Fruit fly (Drosophila melanogaster): Measurements from ENCODE around the gene CG6569.

The CG6569 gene

DNA sequence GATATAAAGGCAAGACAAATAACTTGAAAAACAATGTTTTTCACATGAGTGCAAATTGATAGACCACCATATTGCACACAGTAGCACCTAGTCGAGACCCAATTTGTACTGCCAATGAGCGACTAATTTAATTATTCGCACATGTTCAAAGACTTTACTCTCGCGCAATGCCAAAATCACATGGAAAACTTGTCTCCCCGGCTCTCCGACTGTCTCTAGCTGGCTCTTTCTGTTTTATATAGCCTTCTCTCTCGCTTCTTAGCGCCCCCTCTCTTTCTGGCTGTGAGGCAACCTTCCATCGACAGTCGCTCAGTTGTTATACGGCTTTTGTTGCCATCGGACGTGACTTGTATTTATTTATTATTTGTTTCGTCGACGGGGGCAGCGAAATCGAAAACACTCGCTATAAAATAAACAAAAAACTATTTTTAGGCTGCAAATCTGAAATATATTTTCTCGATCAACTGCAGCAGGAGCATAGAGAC lies 7.3 kb upstream of the CG6569 start, which contains the start of gene CG6656:
Gene CG6656, plus strand, starts transcription at position 312 of the 485 bp plus-strand sequence.
- TF ChIP-seq psq (optimal IDR thresholded peaks at IDR 0.05) (no peak), CG8478 (optimal IDR thresholded peaks at IDR 0.05) (peak; percentile 68), pan (optimal IDR thresholded peaks at IDR 0.05) (peak; percentile 72)

dm6 chr3R:21873439-21873838 lies 5.7 kb upstream of the CG6569 start, which contains the start of gene CG31178:
Gene CG31178, plus strand, starts transcription at chr3R:21873739.
- TF ChIP-seq pan (optimal IDR thresholded peaks at IDR 0.05) (no peak), Dll (optimal IDR thresholded peaks at IDR 0.05) (no peak), EcR (GFP tag; optimal IDR thresholded peaks at IDR 0.05) (no peak), psq (optimal IDR thresholded peaks at IDR 0.05) (no peak), usp (GFP tag; optimal IDR thresholded peaks at IDR 0.05) (no peak), CG8478 (optimal IDR thresholded peaks at IDR 0.05) (no peak)

DNA sequence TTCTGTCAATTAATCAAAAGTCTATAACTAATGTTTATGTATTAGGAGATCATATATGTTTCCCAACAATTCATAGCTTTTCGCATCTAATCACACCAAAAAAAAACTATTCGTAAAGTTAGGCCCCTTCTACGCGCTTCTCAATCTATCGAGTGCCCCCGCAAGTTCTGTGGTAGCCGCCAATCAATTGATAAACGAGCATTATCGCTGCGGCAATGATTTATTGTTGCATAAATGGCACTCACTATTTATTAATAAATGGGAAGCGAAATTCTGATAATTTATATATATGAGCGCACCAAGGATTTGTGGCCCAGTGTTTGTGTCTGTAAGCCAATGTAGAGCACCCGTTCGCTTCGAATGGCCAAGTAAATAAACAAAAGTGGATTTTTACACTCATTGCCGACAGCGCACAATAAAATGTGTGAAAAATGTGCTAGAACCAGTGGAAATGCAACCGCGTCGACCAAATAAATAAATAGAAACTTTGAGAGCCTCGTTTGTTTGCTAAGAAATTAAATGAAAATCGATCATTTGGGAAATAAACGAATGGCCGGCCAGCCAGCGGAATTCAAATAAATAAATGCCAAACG lies 3.7 kb upstream of the CG6569 start:
- TF ChIP-seq EcR (GFP tag; optimal IDR thresholded peaks at IDR 0.05) (no peak), CG8478 (optimal IDR thresholded peaks at IDR 0.05) (no peak), pan (optimal IDR thresholded peaks at IDR 0.05) (no peak), usp (GFP tag; optimal IDR thresholded peaks at IDR 0.05) (no peak), Dll (optimal IDR thresholded peaks at IDR 0.05) (no peak), psq (optimal IDR thresholded peaks at IDR 0.05) (no peak)

- TF ChIP-seq CG8478 (optimal IDR thresholded peaks at IDR 0.05) = no peak
- TF ChIP-seq psq (optimal IDR thresholded peaks at IDR 0.05) = no peak
- TF ChIP-seq pan (optimal IDR thresholded peaks at IDR 0.05) = no peak
These were observed 2.6 kb upstream of the CG6569 start, which contains the start of gene CG31431 for dm6 chr3R:21870158-21870971. Gene CG31431, plus strand, starts transcription at chr3R:21870681.

DNA sequence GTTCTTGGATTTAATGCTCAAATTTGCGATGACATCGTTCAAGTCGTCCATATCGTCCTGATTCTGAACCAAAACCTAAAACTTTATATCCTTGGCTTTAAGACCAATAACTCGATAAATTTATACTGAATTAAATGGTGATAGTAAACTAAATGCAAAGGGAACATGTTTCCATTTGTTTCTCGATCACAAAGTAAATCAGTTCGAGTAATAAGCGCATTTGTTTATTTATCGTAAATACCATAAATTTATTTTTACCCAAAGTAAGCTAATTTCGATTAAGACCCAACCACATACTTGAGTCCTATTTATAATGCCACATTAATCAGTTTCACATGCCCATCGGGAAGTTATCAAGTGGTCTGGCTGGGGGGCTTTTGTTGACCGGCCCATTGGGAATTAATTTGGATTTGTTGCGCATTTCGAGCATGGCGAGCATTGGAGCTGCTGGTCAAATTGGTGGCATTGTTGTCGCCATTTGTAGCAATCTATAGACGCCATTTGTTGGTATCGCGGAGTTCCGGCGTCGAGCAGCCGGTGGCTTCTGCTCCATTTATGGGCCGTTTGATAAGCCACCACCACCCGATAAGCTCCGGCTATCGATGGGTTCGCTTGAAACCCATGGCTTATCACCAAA lies 1.9 kb upstream of the CG6569 start, which contains the start of gene CG31174:
Gene CG31174, minus strand, starts transcription at position 51 of the 637 bp plus-strand sequence.
- TF ChIP-seq Dll (optimal IDR thresholded peaks at IDR 0.05) (no peak), pan (optimal IDR thresholded peaks at IDR 0.05) (no peak), psq (optimal IDR thresholded peaks at IDR 0.05) (no peak)

DNA sequence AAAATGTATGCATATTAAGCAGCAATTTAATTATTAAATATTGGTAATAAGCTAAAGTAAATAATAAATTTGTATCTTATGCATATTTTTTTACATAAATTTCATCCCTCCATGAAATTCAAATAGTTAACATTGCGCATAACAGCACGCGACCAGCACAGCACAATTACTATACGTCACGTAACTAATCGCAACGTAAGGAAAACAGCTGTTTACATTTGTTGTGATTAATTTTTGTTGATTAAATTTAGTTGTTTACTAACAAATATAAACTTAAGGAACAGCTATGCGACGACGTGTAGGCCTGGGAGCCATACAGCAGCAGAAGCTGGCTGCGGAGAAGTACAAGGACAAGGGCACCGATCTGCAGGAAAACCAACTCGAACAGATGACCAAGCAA lies 2.7 kb downstream of the CG6569 start, which contains the start of gene lsn:
Gene lsn, plus strand, starts transcription at position 177 of the 400 bp plus-strand sequence.
- TF ChIP-seq Dll (optimal IDR thresholded peaks at IDR 0.05) (no peak), pan (optimal IDR thresholded peaks at IDR 0.05) (no peak), EcR (GFP tag; optimal IDR thresholded peaks at IDR 0.05) (no peak), CG8478 (optimal IDR thresholded peaks at IDR 0.05) (no peak), psq (optimal IDR thresholded peaks at IDR 0.05) (no peak), usp (GFP tag; optimal IDR thresholded peaks at IDR 0.05) (no peak)

- TF ChIP-seq CG8478 (optimal IDR thresholded peaks at IDR 0.05) (no peak), psq (optimal IDR thresholded peaks at IDR 0.05) (no peak), Dll (optimal IDR thresholded peaks at IDR 0.05) (no peak), usp (GFP tag; optimal IDR thresholded peaks at IDR 0.05) (no peak), pan (optimal IDR thresholded peaks at IDR 0.05) (no peak), EcR (GFP tag; optimal IDR thresholded peaks at IDR 0.05) (no peak)
These were observed 3.2 kb downstream of the CG6569 start for dm6 chr3R:21864484-21864883.

DNA sequence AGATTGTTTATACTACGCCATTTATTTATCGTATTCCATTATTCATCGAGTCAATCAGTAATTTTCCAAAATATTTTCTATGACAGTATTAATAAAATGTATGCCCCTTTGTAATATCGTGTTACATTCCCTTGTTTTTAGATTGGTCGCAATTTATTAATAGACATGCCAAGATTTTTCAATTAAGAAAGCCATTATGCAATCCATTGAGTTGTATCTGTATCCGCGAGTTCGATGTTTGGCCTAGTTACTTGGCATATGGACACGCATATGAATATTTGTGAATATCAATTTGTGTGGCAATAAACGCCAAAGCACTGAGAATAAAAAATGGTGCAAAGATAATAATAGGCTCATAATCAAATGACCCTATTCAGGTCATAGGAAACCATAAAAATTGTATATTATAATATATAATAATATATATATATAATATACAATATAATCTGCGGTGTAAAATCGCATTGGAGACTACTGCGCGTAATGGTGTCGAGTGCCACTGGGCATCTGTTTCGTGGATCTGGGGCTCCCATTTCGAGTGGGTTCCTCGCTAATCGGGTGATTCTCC lies 3.8 kb downstream of the CG6569 start:
- TF ChIP-seq Dll (optimal IDR thresholded peaks at IDR 0.05) (no peak), usp (GFP tag; optimal IDR thresholded peaks at IDR 0.05) (no peak), EcR (GFP tag; optimal IDR thresholded peaks at IDR 0.05) (no peak), pan (optimal IDR thresholded peaks at IDR 0.05) (no peak), psq (optimal IDR thresholded peaks at IDR 0.05) (no peak), CG8478 (optimal IDR thresholded peaks at IDR 0.05) (no peak)

- TF ChIP-seq CG8478 (optimal IDR thresholded peaks at IDR 0.05) (no peak), EcR (GFP tag; optimal IDR thresholded peaks at IDR 0.05) (no peak), psq (optimal IDR thresholded peaks at IDR 0.05) (no peak), usp (GFP tag; optimal IDR thresholded peaks at IDR 0.05) (no peak), pan (optimal IDR thresholded peaks at IDR 0.05) (no peak), Dll (optimal IDR thresholded peaks at IDR 0.05) (no peak)
These were observed 4.9 kb downstream of the CG6569 start for dm6 chr3R:21862868-21863267.

dm6 chr3R:21862137-21862850 lies 5.4 kb downstream of the CG6569 start:
- TF ChIP-seq usp (GFP tag; optimal IDR thresholded peaks at IDR 0.05) (no peak), pan (optimal IDR thresholded peaks at IDR 0.05) (no peak), EcR (GFP tag; optimal IDR thresholded peaks at IDR 0.05) (no peak), CG8478 (optimal IDR thresholded peaks at IDR 0.05) (no peak), psq (optimal IDR thresholded peaks at IDR 0.05) (no peak), Dll (optimal IDR thresholded peaks at IDR 0.05) (no peak)

dm6 chr3R:21859509-21859908 lies 8.2 kb downstream of the CG6569 start:
- TF ChIP-seq Dll (optimal IDR thresholded peaks at IDR 0.05) (no peak), usp (GFP tag; optimal IDR thresholded peaks at IDR 0.05) (no peak), EcR (GFP tag; optimal IDR thresholded peaks at IDR 0.05) (no peak), pan (optimal IDR thresholded peaks at IDR 0.05) (no peak), CG8478 (optimal IDR thresholded peaks at IDR 0.05) (no peak), psq (optimal IDR thresholded peaks at IDR 0.05) (no peak)
